Worm (Caenorhabditis elegans): ENCODE data around the gene C27D8.2.

Gene C27D8.2

ce11 chrIV:12724641-12725040, 13.6 kb downstream of the C27D8.2 start, which contains the start of the genes T23F6.3 and rbd-1 (continued):
- TF ChIP-seq pag-3 (tag; optimal IDR thresholded peaks at IDR 0.05; ENCODE audit: borderline replicate concordance, insufficient read depth): no peak
- peak; percentile 81 for TF ChIP-seq mep-1 (tag; optimal IDR thresholded peaks at IDR 0.05)
- TF ChIP-seq C34B4.2 (tag; optimal IDR thresholded peaks at IDR 0.05): no peak
- no peak for TF ChIP-seq ets-5 (GFP tag; IDR thresholded peaks at IDR 0.05)
- peak; percentile 96 for TF ChIP-seq nhr-90 (tag; optimal IDR thresholded peaks at IDR 0.05; ENCODE audit: poor library complexity)
- peak; percentile 96 for TF ChIP-seq nhr-47 (tag; optimal IDR thresholded peaks at IDR 0.05)
- peak in 1 of 2 experiments; percentile 47 for TF ChIP-seq egl-27 (tag; optimal IDR thresholded peaks at IDR 0.05)
- peak; percentile 68 for TF ChIP-seq zip-4 (GFP tag; optimal IDR thresholded peaks at IDR 0.05)
- peak; percentile 68 for TF ChIP-seq snpc-4 (tag; optimal IDR thresholded peaks at IDR 0.05)
- TF ChIP-seq unc-86 (tag; optimal IDR thresholded peaks at IDR 0.05): peak; percentile 89
- TF ChIP-seq hlh-17 (GFP tag; optimal IDR thresholded peaks at IDR 0.05; ENCODE audit: borderline replicate concordance): no peak
- TF ChIP-seq ztf-4 (tag; optimal IDR thresholded peaks at IDR 0.05): peak; percentile 75
- peak; percentile 96 for TF ChIP-seq snu-23 (GFP tag; optimal IDR thresholded peaks at IDR 0.05)
- peak; percentile 96 for TF ChIP-seq nhr-71 (tag; optimal IDR thresholded peaks at IDR 0.05)
- peak; percentile 72 for TF ChIP-seq mab-9 (GFP tag; IDR thresholded peaks at IDR 0.05)
- no peak for TF ChIP-seq ces-1 (GFP tag; optimal IDR thresholded peaks at IDR 0.05)
- peak; percentile 82 for TF ChIP-seq C04F5.9 (tag; optimal IDR thresholded peaks at IDR 0.05)
- TF ChIP-seq nhr-12 (tag; optimal IDR thresholded peaks at IDR 0.05): no peak
- TF ChIP-seq ceh-82 (tag; optimal IDR thresholded peaks at IDR 0.05): peak; percentile 93 to 96 (median 94)
- peak; percentile 99 to 100 for TF ChIP-seq lin-35 (GFP tag; optimal IDR thresholded peaks at IDR 0.05)
- peak; percentile 81 for TF ChIP-seq fkh-4 (tag; optimal IDR thresholded peaks at IDR 0.05; ENCODE audit: borderline replicate concordance)
- peak; percentile 50 for TF ChIP-seq zag-1 (tag; optimal IDR thresholded peaks at IDR 0.05)
- peak; percentile 86 for TF ChIP-seq blmp-1 (tag; optimal IDR thresholded peaks at IDR 0.05)
- TF ChIP-seq dsc-1 (tag; optimal IDR thresholded peaks at IDR 0.05): peak; percentile 92
- TF ChIP-seq mdl-1 (tag; optimal IDR thresholded peaks at IDR 0.05): peak in 1 of 2 experiments; percentile 79
- peak; percentile 76 for TF ChIP-seq jun-1 (tag; optimal IDR thresholded peaks at IDR 0.05)
- peak; percentile 66 for TF ChIP-seq vab-15 (tag; optimal IDR thresholded peaks at IDR 0.05)
- no peak for TF ChIP-seq sptf-1 (tag; optimal IDR thresholded peaks at IDR 0.05)
- TF ChIP-seq tbx-2 (tag; optimal IDR thresholded peaks at IDR 0.05): peak; percentile 95
- peak; percentile 15 for TF ChIP-seq aha-1 (tag; optimal IDR thresholded peaks at IDR 0.05)
- TF ChIP-seq ceh-90 (tag; optimal IDR thresholded peaks at IDR 0.05): peak; percentile 65
- TF ChIP-seq nhr-19 (GFP tag; conservative IDR thresholded peaks at IDR 0.05): peak; percentile 93
- peak; percentile 100 for TF ChIP-seq dpl-1 (GFP tag; optimal IDR thresholded peaks at IDR 0.05)
- TF ChIP-seq skn-1 (tag; optimal IDR thresholded peaks at IDR 0.05): peak; percentile 69
- peak; percentile 82 for TF ChIP-seq nhr-11 (tag; optimal IDR thresholded peaks at IDR 0.05)

ce11 chrIV:12725228-12725627, 14.2 kb downstream of the C27D8.2 start:
- no peak for TF ChIP-seq tbx-2 (tag; optimal IDR thresholded peaks at IDR 0.05)
- no peak for TF ChIP-seq efl-1 (optimal IDR thresholded peaks at IDR 0.05)
- TF ChIP-seq efl-1 (GFP tag; optimal IDR thresholded peaks at IDR 0.05 in 1 of 2): peak in 1 of 2 experiments; percentile 92

DNA sequence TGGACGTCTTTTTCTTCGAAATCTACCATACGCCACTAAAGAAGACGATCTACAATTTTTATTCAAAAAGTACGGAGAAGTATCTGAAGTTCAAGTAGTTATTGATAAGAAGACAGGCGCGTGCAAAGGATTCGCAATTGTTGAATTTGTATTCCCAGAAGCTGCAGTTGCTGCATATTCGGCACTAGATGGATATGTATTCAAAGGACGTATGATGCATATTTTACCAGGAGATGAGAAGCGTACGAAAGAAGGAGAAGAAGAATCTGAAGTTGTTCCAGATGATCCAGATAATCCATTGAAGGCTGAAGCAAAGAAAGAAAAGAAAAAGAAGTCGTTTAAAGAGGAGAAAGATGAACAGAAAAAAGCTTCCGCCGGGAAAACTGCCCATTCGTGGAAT, 14.9 kb downstream of the C27D8.2 start:
- no peak for TF ChIP-seq efl-1 (optimal IDR thresholded peaks at IDR 0.05)
- peak in 1 of 2 experiments; percentile 64 for TF ChIP-seq efl-1 (GFP tag; optimal IDR thresholded peaks at IDR 0.05 in 1 of 2)
- peak; percentile 58 for TF ChIP-seq nhr-85 (tag)
- no peak for TF ChIP-seq unc-98 (GFP tag; IDR thresholded peaks at IDR 0.05)
